Worm (Caenorhabditis elegans): ENCODE data around the gene ins-31.

Gene ins-31

DNA sequence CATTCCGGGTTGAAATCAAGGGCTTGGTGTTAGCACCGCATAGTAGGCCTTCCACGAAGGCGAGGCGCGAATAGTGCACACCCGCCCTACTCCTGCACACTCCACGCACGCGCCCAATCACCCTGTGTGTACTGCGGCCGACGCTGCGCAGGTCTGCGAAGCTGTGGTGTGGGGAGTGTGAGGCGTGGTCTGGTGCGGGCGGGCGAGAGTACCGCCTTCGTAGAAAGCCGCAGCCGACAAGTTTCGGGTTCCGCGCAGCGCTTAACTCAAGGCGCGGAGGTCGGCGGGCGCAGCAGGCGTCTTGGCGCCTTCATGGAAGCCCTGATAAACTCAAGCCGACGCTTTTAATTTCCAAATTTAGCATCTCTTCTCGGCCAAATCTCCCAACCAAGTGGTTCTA, 18.7 kb upstream of the ins-31 start:
- TF ChIP-seq F44E2.7 (GFP tag; IDR thresholded peaks at IDR 0.05) = no peak
- TF ChIP-seq nhr-28 (tag; optimal IDR thresholded peaks at IDR 0.05) = no peak
- peak; percentile 94 for TF ChIP-seq set-16 (GFP tag; IDR thresholded peaks at IDR 0.05)
- no peak for TF ChIP-seq nhr-111 (GFP tag; optimal IDR thresholded peaks at IDR 0.05)
- 0 out of 2 replicates have a peak, but pooled peaks have one; percentile 16 for TF ChIP-seq egl-43 (GFP tag; IDR thresholded peaks at IDR 0.05)
- TF ChIP-seq F26F4.8 (GFP tag; conservative IDR thresholded peaks at IDR 0.05) = peak; percentile 55; the same call in 1 of the 2 replicates

ce11 chrII:3109533-3109932, 17.3 kb upstream of the ins-31 start:
- TF ChIP-seq vab-7 (GFP tag; IDR thresholded peaks at IDR 0.05) (no peak), aha-1 (tag) (peak; percentile 80), set-16 (GFP tag; IDR thresholded peaks at IDR 0.05) (peak; percentile 70)

DNA sequence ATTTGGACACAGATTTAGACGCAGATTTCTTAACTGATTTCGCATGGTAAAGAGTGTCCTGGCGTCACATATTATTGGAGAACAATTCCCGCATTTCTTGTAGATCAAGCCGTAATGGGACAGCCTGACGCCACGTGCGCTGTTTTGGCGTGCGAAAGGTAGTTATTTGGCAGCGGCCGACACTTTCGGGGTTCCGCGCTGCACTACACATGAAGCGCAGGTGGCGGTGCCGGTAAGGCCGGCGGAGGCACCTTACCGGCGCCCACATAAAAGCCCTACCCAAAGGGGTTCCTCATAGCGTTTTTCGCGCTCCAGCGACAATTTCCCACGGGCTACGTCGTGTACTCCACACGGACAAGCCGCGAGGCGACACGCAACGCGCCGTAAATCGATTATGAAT, 16.7 kb upstream of the ins-31 start:
- TF ChIP-seq unc-62 (GFP tag; optimal IDR thresholded peaks at IDR 0.05 in 1 of 2) = peak in 1 of 2 experiments; percentile 57
- no peak for TF ChIP-seq unc-62 (tag; optimal IDR thresholded peaks at IDR 0.05)
- 0 out of 2 replicates have a peak, but pooled peaks have one; percentile 30 for TF ChIP-seq dmd-8 (GFP tag; IDR thresholded peaks at IDR 0.05)
- peak; percentile 73 for TF ChIP-seq set-16 (GFP tag; IDR thresholded peaks at IDR 0.05)
- no peak for TF ChIP-seq F44E2.7 (GFP tag; IDR thresholded peaks at IDR 0.05)

- TF ChIP-seq fkh-10 (GFP tag; optimal IDR thresholded peaks at IDR 0.05) (no peak), nhr-10 (tag; optimal IDR thresholded peaks at IDR 0.05) (no peak), dve-1 (tag; optimal IDR thresholded peaks at IDR 0.05; ENCODE audit: insufficient read depth) (peak; percentile 6), hif-1 (tag; optimal IDR thresholded peaks at IDR 0.05) (no peak), php-3 (GFP tag; IDR thresholded peaks at IDR 0.05) (no peak), mes-2 (tag; optimal IDR thresholded peaks at IDR 0.05; ENCODE audit: poor library complexity, severe bottlenecking) (peak; percentile 53), jun-1 (tag; optimal IDR thresholded peaks at IDR 0.05) (no peak), mxl-2 (GFP tag; conservative IDR thresholded peaks at IDR 0.05) (no peak), daf-16 (GFP tag; optimal IDR thresholded peaks at IDR 0.05) (no peak), daf-16 (tag; optimal IDR thresholded peaks at IDR 0.05) (peak; percentile 9), hmg-1.1 (GFP tag; IDR thresholded peaks at IDR 0.05) (0 out of 2 replicates have a peak, but pooled peaks have one; percentile 40)
Observed at ce11 chrII:3111147-3111546, 15.7 kb upstream of the ins-31 start, which contains the start of gene Y25C1A.13. Gene Y25C1A.13, minus strand, starts transcription at chrII:3111247.

DNA sequence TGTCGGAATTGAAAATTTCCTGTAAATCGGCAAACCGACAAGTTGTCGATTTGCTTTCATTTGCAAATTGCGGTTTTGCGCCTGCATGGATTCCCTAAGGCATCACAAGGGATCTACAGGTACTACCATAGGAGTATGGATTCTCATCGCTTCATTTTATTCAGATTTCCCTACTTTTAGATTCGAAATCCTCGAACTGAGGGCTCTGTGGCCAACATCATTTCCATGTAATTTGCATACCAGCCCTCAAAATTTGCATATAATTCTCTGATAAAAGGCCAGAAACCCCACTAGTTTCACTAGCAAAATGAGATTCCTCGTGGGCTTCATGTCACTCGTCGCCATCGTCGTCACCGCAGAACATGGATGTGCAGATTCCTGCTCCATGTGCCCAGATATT, 14.5 kb upstream of the ins-31 start, which contains the start of gene Y25C1A.2:
Y25C1A.2 (plus strand) TSS at position 301 of the 400 bp plus-strand sequence.
- TF ChIP-seq F49E8.2 (tag; optimal IDR thresholded peaks at IDR 0.05; ENCODE audit: borderline replicate concordance) (no peak), mdl-1 (tag; optimal IDR thresholded peaks at IDR 0.05) (no peak), nhr-48 (tag; optimal IDR thresholded peaks at IDR 0.05) (no peak), ZK337.2 (GFP tag; IDR thresholded peaks at IDR 0.05) (no peak), sdz-12 (GFP tag; optimal IDR thresholded peaks at IDR 0.05) (no peak), hlh-30 (tag; optimal IDR thresholded peaks at IDR 0.05; ENCODE audit: insufficient read depth) (no peak), nhr-11 (tag; optimal IDR thresholded peaks at IDR 0.05) (no peak), ceh-28 (tag; optimal IDR thresholded peaks at IDR 0.05) (no peak), daf-16 (GFP tag; optimal IDR thresholded peaks at IDR 0.05) (no peak), daf-16 (tag; optimal IDR thresholded peaks at IDR 0.05) (no peak), lin-38 (GFP tag; IDR thresholded peaks at IDR 0.05) (no peak), nhr-111 (GFP tag; optimal IDR thresholded peaks at IDR 0.05) (no peak), D1046.2 (GFP tag; IDR thresholded peaks at IDR 0.05) (no peak), spr-3 (GFP tag; optimal IDR thresholded peaks at IDR 0.05) (no peak), lin-39 (tag; optimal IDR thresholded peaks at IDR 0.05) (no peak)
